Worm (Caenorhabditis elegans): ENCODE measurements around the gene csp-2.

DNA sequence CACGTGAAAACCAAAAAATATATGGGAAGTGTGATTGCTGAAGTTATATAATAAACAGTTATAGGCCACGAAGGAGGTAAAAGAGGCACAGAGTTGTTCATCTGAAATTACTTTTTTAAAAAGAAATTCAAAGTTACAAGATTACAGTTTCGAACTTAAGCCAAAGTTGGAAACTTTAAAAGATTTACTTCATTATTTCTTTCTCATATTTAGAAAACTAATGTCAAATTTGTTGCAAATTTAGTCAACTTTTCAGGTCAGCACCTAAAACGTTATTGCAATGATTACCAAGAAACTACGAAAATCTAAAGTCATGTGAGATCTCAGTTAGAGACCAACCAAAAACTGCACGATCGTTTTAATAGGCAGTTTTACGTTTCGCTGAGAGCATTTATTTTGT, 3.9 kb upstream of the csp-2 start, which contains the start of gene srv-25:
- TF ChIP-seq nhr-28 (tag; optimal IDR thresholded peaks at IDR 0.05) (no peak), fos-1 (tag; optimal IDR thresholded peaks at IDR 0.05) (no peak), eor-1 (tag; optimal IDR thresholded peaks at IDR 0.05) (no peak), nhr-25 (tag; optimal IDR thresholded peaks at IDR 0.05) (no peak), snpc-4 (tag; optimal IDR thresholded peaks at IDR 0.05) (no peak), fkh-10 (GFP tag; optimal IDR thresholded peaks at IDR 0.05) (no peak)

Data from whole organism, L3 larva.